Fruit fly (Drosophila melanogaster) whole organism, embryonic: ENCODE results near the gene CG2540.
A peak's percentile ranks its signal among the peaks of the same experiment; 100 is the strongest.

Experiments used
- Bgb ChIP-seq: fragments of 200-800 bp; sonication (Bioruptor generic); IDR thresholded peaks from 2 replicates; pipeline ENCODE4 v1.3.6; 2022; ENCODE audit warnings: missing biosample characterization, missing genetic modification characterization; ENCODE audit not compliant: partially characterized antibody
- CG10209 ChIP-seq: fragments of 200-800 bp; sonication (Bioruptor generic); optimal IDR thresholded peaks from 3 replicates; lab custom pipeline; 2017; ENCODE audit warnings: missing biosample characterization, mild to moderate bottlenecking, missing genetic modification characterization, missing genetic modification reagents
- CG10267 ChIP-seq: fragments of 200-800 bp; sonication (Bioruptor generic); optimal IDR thresholded peaks from 2 replicates; lab custom pipeline; 2018; ENCODE audit warnings: missing biosample characterization, mild to moderate bottlenecking, missing genetic modification characterization, moderate library complexity
- CG10321 ChIP-seq: fragments of 200-800 bp; sonication (Bioruptor generic); IDR thresholded peaks from 2 replicates; pipeline ENCODE4 v1.3.6; 2022; ENCODE audit warnings: missing biosample characterization, missing genetic modification characterization
- CG17328 ChIP-seq: fragments of 200-800 bp; sonication (Bioruptor generic); IDR thresholded peaks from 2 replicates; pipeline ENCODE4 v1.3.6; 2022; ENCODE audit warnings: missing biosample characterization, missing genetic modification characterization
- CG1832 ChIP-seq: fragments of 200-800 bp; sonication (Bioruptor generic); optimal IDR thresholded peaks from 2 replicates; lab custom pipeline; 2017; ENCODE audit warnings: missing biosample characterization, mild to moderate bottlenecking, missing genetic modification characterization, inconsistent platforms
- CG18619 ChIP-seq: fragments of 200-800 bp; sonication (Bioruptor generic); optimal IDR thresholded peaks from 3 replicates; lab custom pipeline; 2017; ENCODE audit warnings: missing biosample characterization, mild to moderate bottlenecking, missing genetic modification characterization
- CG2678 ChIP-seq: fragments of 200-800 bp; sonication (Bioruptor generic); optimal IDR thresholded peaks from 3 replicates; lab custom pipeline; 2019; ENCODE audit warnings: missing biosample characterization, mild to moderate bottlenecking, missing genetic modification characterization, moderate library complexity
- CG42726 ChIP-seq: fragments of 200-800 bp; sonication (Bioruptor generic); IDR thresholded peaks from 2 replicates; pipeline ENCODE4 v1.3.6; 2022; ENCODE audit warnings: missing biosample characterization, missing genetic modification characterization; ENCODE audit not compliant: partially characterized antibody
- CG4360 ChIP-seq: fragments of 200-800 bp; sonication (Bioruptor generic); IDR thresholded peaks from 2 replicates; pipeline ENCODE4 v1.3.6; 2022; ENCODE audit warnings: missing biosample characterization, missing genetic modification characterization
- CG4820 ChIP-seq: fragments of 200-800 bp; sonication (Bioruptor generic); optimal IDR thresholded peaks from 3 replicates; lab custom pipeline; 2016; ENCODE audit warnings: missing biosample characterization, missing genetic modification characterization
- CG6254 ChIP-seq: fragments of 200-800 bp; sonication (Bioruptor generic); optimal IDR thresholded peaks from 3 replicates; lab custom pipeline; 2017; ENCODE audit warnings: mild to moderate bottlenecking, missing biosample characterization, missing genetic modification reagents, missing genetic modification characterization
- CG6683 ChIP-seq: fragments of 200-800 bp; sonication (Bioruptor generic); optimal IDR thresholded peaks from 2 replicates; lab custom pipeline; 2017; ENCODE audit warnings: missing biosample characterization, mild to moderate bottlenecking, missing genetic modification characterization, missing genetic modification reagents
- CG8089 ChIP-seq: fragments of 200-800 bp; sonication (Bioruptor generic); optimal IDR thresholded peaks from 3 replicates; lab custom pipeline; 2016; ENCODE audit warnings: missing biosample characterization, missing genetic modification characterization
- CG9437 ChIP-seq: fragments of 200-800 bp; sonication (Bioruptor generic); optimal IDR thresholded peaks from 2 replicates; lab custom pipeline; 2018; ENCODE audit warnings: missing biosample characterization, mild to moderate bottlenecking, missing genetic modification characterization
- CG9817 ChIP-seq: fragments of 200-800 bp; sonication (Bioruptor generic); optimal IDR thresholded peaks from 2 replicates; lab custom pipeline; 2018; ENCODE audit warnings: missing biosample characterization, mild to moderate bottlenecking, missing genetic modification characterization, moderate library complexity
- Dbx ChIP-seq: fragments of 200-800 bp; sonication (Bioruptor generic); IDR thresholded peaks from 3 replicates; pipeline ENCODE4 v1.3.6; 2022; ENCODE audit warnings: missing biosample characterization, missing genetic modification characterization
- Drgx ChIP-seq: fragments of 200-800 bp; sonication (Bioruptor generic); IDR thresholded peaks from 2 replicates; pipeline ENCODE4 v1.3.6; 2022; ENCODE audit warnings: missing biosample characterization, missing genetic modification characterization
- E2f1 ChIP-seq: fragments of 200-800 bp; sonication (Bioruptor generic); IDR thresholded peaks from 2 replicates; pipeline ENCODE4 v1.3.6; 2022; ENCODE audit warnings: missing biosample characterization, missing genetic modification characterization
- Fer2 ChIP-seq: fragments of 200-800 bp; sonication (Bioruptor generic); optimal IDR thresholded peaks from 2 replicates; lab custom pipeline; 2018; ENCODE audit warnings: missing biosample characterization, mild to moderate bottlenecking, missing genetic modification characterization, moderate library complexity
- Gsc ChIP-seq: fragments of 200-800 bp; sonication (Bioruptor generic); IDR thresholded peaks from 2 replicates; pipeline ENCODE4 v1.3.6; 2022; ENCODE audit warnings: missing biosample characterization, missing genetic modification characterization
- Jarid2 ChIP-seq: fragments of 200-800 bp; sonication (Bioruptor generic); optimal IDR thresholded peaks from 3 replicates; lab custom pipeline; 2017; ENCODE audit warnings: mild to moderate bottlenecking, missing biosample characterization, missing genetic modification reagents, missing genetic modification characterization
- Med ChIP-seq: fragments of 200-800 bp; sonication (Bioruptor generic); peaks from one replicate; lab custom pipeline; 2016; ENCODE audit warnings: missing biosample characterization, missing genetic modification characterization, mild to moderate bottlenecking, inconsistent platforms, moderate library complexity
- Meics ChIP-seq: fragments of 200-800 bp; sonication (Bioruptor generic); optimal IDR thresholded peaks from 2 replicates; lab custom pipeline; 2017; ENCODE audit warnings: missing biosample characterization, mild to moderate bottlenecking, missing genetic modification characterization
- Nf-YB ChIP-seq: fragments of 200-800 bp; sonication (Bioruptor generic); optimal IDR thresholded peaks from 3 replicates; lab custom pipeline; 2019; ENCODE audit warnings: missing biosample characterization, mild to moderate bottlenecking, missing genetic modification characterization, moderate library complexity
- Nf-YC ChIP-seq: fragments of 200-800 bp; optimal IDR thresholded peaks from 3 replicates; lab custom pipeline; 2019; ENCODE audit warnings: missing biosample characterization, mild to moderate bottlenecking, missing genetic modification characterization, moderate library complexity
- Poxn ChIP-seq: fragments of 200-800 bp; sonication (Bioruptor generic); IDR thresholded peaks from 2 replicates; pipeline ENCODE4 v1.3.6; 2022; ENCODE audit warnings: missing biosample characterization, missing genetic modification characterization
- Vsx1 ChIP-seq: fragments of 200-800 bp; sonication (Bioruptor generic); optimal IDR thresholded peaks from 2 replicates; lab custom pipeline; 2017; ENCODE audit warnings: missing biosample characterization, mild to moderate bottlenecking, missing genetic modification characterization, missing genetic modification reagents
- ase ChIP-seq: fragments of 200-800 bp; sonication (Bioruptor generic); IDR thresholded peaks from 3 replicates; pipeline ENCODE4 v1.3.6; 2022; ENCODE audit warnings: missing biosample characterization, missing genetic modification characterization
- br ChIP-seq: fragments of >200 bp; optimal IDR thresholded peaks from 2 replicates; lab custom pipeline; 2017
- crol ChIP-seq: fragments of 200-800 bp; sonication (Bioruptor generic); IDR thresholded peaks from 2 replicates; pipeline ENCODE4 v1.3.6; 2022; ENCODE audit warnings: missing biosample characterization, missing genetic modification characterization
- en ChIP-seq: fragments of 200-800 bp; sonication (Bioruptor generic); optimal IDR thresholded peaks from 2 replicates; lab custom pipeline; 2016; ENCODE audit warnings: missing biosample characterization, missing genetic modification characterization
- ewg ChIP-seq: fragments of 200-800 bp; sonication (Bioruptor generic); optimal IDR thresholded peaks from 3 replicates; lab custom pipeline; 2017; ENCODE audit warnings: mild to moderate bottlenecking, missing biosample characterization, missing genetic modification reagents, missing genetic modification characterization
- exex ChIP-seq: fragments of 200-800 bp; sonication (Bioruptor generic); optimal IDR thresholded peaks from 4 replicates; lab custom pipeline; 2018; ENCODE audit warnings: missing biosample characterization, mild to moderate bottlenecking, missing genetic modification characterization, moderate library complexity
- fd102C ChIP-seq: fragments of 200-800 bp; sonication (Bioruptor generic); optimal IDR thresholded peaks from 2 replicates; lab custom pipeline; 2018; ENCODE audit warnings: missing biosample characterization, mild to moderate bottlenecking, missing genetic modification characterization, moderate library complexity
- fd3F ChIP-seq: fragments of 200-800 bp; sonication (Bioruptor generic); optimal IDR thresholded peaks from 2 replicates; lab custom pipeline; 2018; ENCODE audit warnings: missing biosample characterization, mild to moderate bottlenecking, missing genetic modification characterization, moderate library complexity
- hth ChIP-seq: fragments of >200 bp; optimal IDR thresholded peaks from 2 replicates; lab custom pipeline; 2017; ENCODE audit warnings: inconsistent platforms
- maf-S ChIP-seq: fragments of 200-800 bp; sonication (Bioruptor generic); optimal IDR thresholded peaks from 2 replicates; lab custom pipeline; 2016; ENCODE audit warnings: missing biosample characterization, missing genetic modification characterization
- oc ChIP-seq: fragments of 200-800 bp; sonication (Bioruptor generic); optimal IDR thresholded peaks from 2 replicates; lab custom pipeline; 2018; ENCODE audit warnings: missing biosample characterization, mild to moderate bottlenecking, missing genetic modification characterization, moderate library complexity
- phol ChIP-seq: fragments of 200-800 bp; sonication (Bioruptor generic); optimal IDR thresholded peaks from 3 replicates; lab custom pipeline; 2018; ENCODE audit warnings: missing biosample characterization, mild to moderate bottlenecking, missing genetic modification characterization, moderate library complexity
- prd ChIP-seq, 3 experiments: fragments of >200 bp in 2 of 3; fragments of 200-800 bp in 1 of 3; sonication (Bioruptor generic) in 1 of 3; optimal IDR thresholded peaks in 2 of 3; IDR thresholded peaks in 1 of 3; 2 replicates in 2 of 3; 3 replicates in 1 of 3; pipeline versions ENCODE4 v1.3.6 to Lab custom; 2017 to 2022; ENCODE audit warnings: missing biosample characterization in 1 of 3, missing genetic modification characterization in 1 of 3
- pros ChIP-seq: fragments of 200-800 bp; sonication (Bioruptor generic); optimal IDR thresholded peaks from 3 replicates; lab custom pipeline; 2019; ENCODE audit warnings: missing biosample characterization, mild to moderate bottlenecking, missing genetic modification characterization, moderate library complexity
- sd ChIP-seq: fragments of 200-800 bp; sonication (Bioruptor generic); optimal IDR thresholded peaks from 3 replicates; lab custom pipeline; 2018; ENCODE audit warnings: missing biosample characterization, mild to moderate bottlenecking, missing genetic modification characterization, moderate library complexity
- sens ChIP-seq: fragments of 200-800 bp; sonication (Bioruptor generic); peaks from one replicate; lab custom pipeline; 2016; ENCODE audit warnings: missing biosample characterization, missing genetic modification characterization
- seq ChIP-seq: fragments of 200-800 bp; sonication (Bioruptor generic); IDR thresholded peaks from 2 replicates; pipeline ENCODE4 v1.3.6; 2022; ENCODE audit warnings: missing biosample characterization, missing genetic modification characterization
- slbo ChIP-seq: fragments of 200-800 bp; sonication (Bioruptor generic); IDR thresholded peaks from 2 replicates; pipeline ENCODE4 v1.3.6; 2022; ENCODE audit warnings: missing biosample characterization, missing genetic modification characterization
- sob ChIP-seq: fragments of 200-800 bp; sonication (Bioruptor generic); IDR thresholded peaks from 2 replicates; pipeline ENCODE4 v1.3.6; 2022; ENCODE audit warnings: missing biosample characterization, missing genetic modification characterization
- ssp ChIP-seq: fragments of 200-800 bp; sonication (Bioruptor generic); IDR thresholded peaks from 2 replicates; pipeline ENCODE4 v1.3.6; 2022; ENCODE audit warnings: missing biosample characterization, missing genetic modification characterization
- tx ChIP-seq: fragments of 200-800 bp; sonication (Bioruptor generic); optimal IDR thresholded peaks from 2 replicates; lab custom pipeline; 2016; ENCODE audit warnings: missing biosample characterization, missing genetic modification characterization
- usp ChIP-seq: fragments of >200 bp; optimal IDR thresholded peaks from 2 replicates; lab custom pipeline; 2017; ENCODE audit warnings: missing biosample characterization, missing genetic modification characterization
- yki ChIP-seq: fragments of >200 bp; optimal IDR thresholded peaks from 3 replicates; lab custom pipeline; 2018

Gene CG2540

dm6 chrX:12615752-12616366 lies 13.8 kb upstream of the CG2540 start, which contains the start of gene CG11085 (continued):
- TF ChIP-seq CG10209 (GFP tag; lab: Kevin White, UChicago) (no peak), CG18619 (no peak), CG10321 (GFP tag; lab: Robert Waterston, UW) (peak; percentile 89), en (no peak), Drgx (GFP tag; lab: Robert Waterston, UW) (no peak), CG6683 (no peak), oc (no peak), CG4360 (GFP tag; lab: Robert Waterston, UW) (no peak), ssp (no peak), CG4820 (GFP tag; lab: Kevin White, UChicago) (no peak), sob (GFP tag; lab: Robert Waterston, UW) (0 out of 2 replicates have a peak, but pooled peaks have one; percentile 8), CG2678 (tag; lab: Kevin White, UChicago) (no peak), Nf-YC (tag; lab: Kevin White, UChicago) (peak; percentile 97), Med (GFP tag; lab: Kevin White, UChicago) (peak; percentile 40), slbo (GFP tag; lab: Robert Waterston, UW) (no peak), Dbx (0 out of 3 replicates have a peak, but pooled peaks have one; percentile 11), sens (GFP tag; lab: Kevin White, UChicago) (peak; percentile 10), phol (tag; lab: Kevin White, UChicago) (peak; percentile 45), Gsc (GFP tag; lab: Robert Waterston, UW) (no peak), exex (tag; lab: Kevin White, UChicago) (no peak), crol (GFP tag; lab: Robert Waterston, UW) (no peak), CG9817 (tag; lab: Kevin White, UChicago) (no peak), pros (GFP tag; lab: Kevin White, UChicago) (no peak), Fer2 (no peak), fd102C (GFP tag; lab: Kevin White, UChicago) (no peak), CG8089 (no peak), fd3F (GFP tag; lab: Kevin White, UChicago) (no peak), CG10267 (tag; lab: Kevin White, UChicago) (no peak), Poxn (no peak), seq (GFP tag; lab: Robert Waterston, UW) (peak; percentile 95), CG9437 (GFP tag; lab: Kevin White, UChicago) (no peak), ase (GFP tag; lab: Robert Waterston, UW) (0 out of 3 replicates have a peak, but pooled peaks have one; percentile 17), Jarid2 (GFP tag; lab: Kevin White, UChicago) (peak; percentile 25)

- no peak for TF ChIP-seq prd (optimal IDR thresholded peaks at IDR 0.05; lab: Kevin White, UChicago)
- no peak for TF ChIP-seq prd (GFP tag; IDR thresholded peaks at IDR 0.05; lab: Robert Waterston, UW)
- peak; percentile 86 for TF ChIP-seq Nf-YB (GFP tag; lab: Kevin White, UChicago)
- no peak for TF ChIP-seq hth
- TF ChIP-seq E2f1 (GFP tag; lab: Robert Waterston, UW) = no peak
- TF ChIP-seq CG9437 (GFP tag; lab: Kevin White, UChicago) = no peak
- peak; percentile 69 for TF ChIP-seq ewg
- TF ChIP-seq Nf-YC (tag; lab: Kevin White, UChicago) = peak; percentile 91
- TF ChIP-seq yki (lab: Kevin White, UChicago) = no peak
- TF ChIP-seq Meics (GFP tag; lab: Kevin White, UChicago) = no peak
- peak; percentile 40 for TF ChIP-seq CG1832 (GFP tag; lab: Kevin White, UChicago)
- TF ChIP-seq CG6254 = no peak
- TF ChIP-seq tx = no peak
- TF ChIP-seq maf-S (GFP tag; lab: Kevin White, UChicago) = no peak
- TF ChIP-seq CG17328 (GFP tag; lab: Robert Waterston, UW) = no peak
- TF ChIP-seq Vsx1 (GFP tag; lab: Kevin White, UChicago) = no peak
- TF ChIP-seq sd = no peak
- peak; percentile 77 for TF ChIP-seq CG10321 (GFP tag; lab: Robert Waterston, UW)
- no peak for TF ChIP-seq Bgb
- no peak for TF ChIP-seq CG42726 (GFP tag; lab: Robert Waterston, UW)
- no peak for TF ChIP-seq Drgx (GFP tag; lab: Robert Waterston, UW)
- TF ChIP-seq br (lab: Kevin White, UChicago) = no peak
- TF ChIP-seq usp (GFP tag; lab: Kevin White, UChicago) = no peak
These were observed 8.0 kb upstream of the CG2540 start for dm6 chrX:12621640-12622039.
